3 fruit fly cellular contexts compared by ENCODE assay signal in genomic region chr2L:715489-715849, dm6.
TF ChIP-seq lines count a peak whose summit lies in the region.

No protein-coding gene starts in this region.

TF ChIP-seq in whole organism, embryonic, 481 proteins besides CTCF, POLR2A, EP300 and RAD21 (continued from another document and continues in another):
- TF ChIP-seq cwo (GFP tag; optimal IDR thresholded peaks at IDR 0.05; lab: Kevin White, UChicago) (peak; percentile 54), unc-4 (GFP tag; IDR thresholded peaks at IDR 0.05; lab: Robert Waterston, UW; ENCODE audit: partially characterized antibody) (no peak), vvl (GFP tag; IDR thresholded peaks at IDR 0.05; lab: Robert Waterston, UW) (peak; percentile 94), wdn (GFP tag; IDR thresholded peaks at IDR 0.05; lab: Robert Waterston, UW) (peak; percentile 46; the same call in 1 of the 2 replicates), CG1024 (GFP tag; IDR thresholded peaks at IDR 0.05; lab: Robert Waterston, UW) (peak; percentile 66; the same call in 1 of the 2 replicates), z (GFP tag; IDR thresholded peaks at IDR 0.05; lab: Robert Waterston, UW) (no peak), CG6272 (GFP tag; IDR thresholded peaks at IDR 0.05; lab: Robert Waterston, UW) (peak; percentile 72), p53 (GFP tag; optimal IDR thresholded peaks at IDR 0.05; lab: Kevin White, UChicago) (no peak), PHDP (tag; optimal IDR thresholded peaks at IDR 0.05; lab: Kevin White, UChicago) (peak; percentile 86), CG12942 (GFP tag; optimal IDR thresholded peaks at IDR 0.05; lab: Kevin White, UChicago) (peak; percentile 76), sr (GFP tag; IDR thresholded peaks at IDR 0.05; lab: Robert Waterston, UW) (0 out of 3 replicates have a peak, but pooled peaks have one; percentile 47), gro (GFP tag; optimal IDR thresholded peaks at IDR 0.05; lab: Kevin White, UChicago) (no peak), so (GFP tag; IDR thresholded peaks at IDR 0.05; lab: Robert Waterston, UW) (peak; percentile 75; the same call in 1 of the 3 replicates), corto (GFP tag; optimal IDR thresholded peaks at IDR 0.05; lab: Kevin White, UChicago) (peak; percentile 94), CG11398 (GFP tag; optimal IDR thresholded peaks at IDR 0.05; lab: Kevin White, UChicago) (peak; percentile 79), sens-2 (GFP tag; IDR thresholded peaks at IDR 0.05; lab: Robert Waterston, UW) (peak; percentile 80), amos (GFP tag; IDR thresholded peaks at IDR 0.05; lab: Robert Waterston, UW; ENCODE audit: partially characterized antibody) (no peak), CG6854 (GFP tag; optimal IDR thresholded peaks at IDR 0.05; lab: Kevin White, UChicago) (no peak), Dref (GFP tag; IDR thresholded peaks at IDR 0.05; lab: Robert Waterston, UW) (no peak), HmgD (GFP tag; optimal IDR thresholded peaks at IDR 0.05; lab: Kevin White, UChicago) (peak; percentile 69), Poxn (GFP tag; IDR thresholded peaks at IDR 0.05; lab: Robert Waterston, UW) (no peak), ranshi (GFP tag; IDR thresholded peaks at IDR 0.05; lab: Robert Waterston, UW) (peak; percentile 85), exex (tag; optimal IDR thresholded peaks at IDR 0.05; lab: Kevin White, UChicago) (no peak), HLHmδ (GFP tag; optimal IDR thresholded peaks at IDR 0.05; lab: Kevin White, UChicago) (no peak), pan (optimal IDR thresholded peaks at IDR 0.05; lab: Kevin White, UChicago) (no peak), pan (GFP tag; optimal IDR thresholded peaks at IDR 0.05 in 1 of 2, IDR thresholded peaks at IDR 0.05 in 1 of 2) (peak in 1 of 2 experiments; percentile 87), CG2199 (GFP tag; IDR thresholded peaks at IDR 0.05; lab: Robert Waterston, UW) (peak; percentile 84), CG16815 (GFP tag; optimal IDR thresholded peaks at IDR 0.05; lab: Kevin White, UChicago) (peak; percentile 86), Dll (GFP tag; IDR thresholded peaks at IDR 0.05; lab: Robert Waterston, UW; ENCODE audit: partially characterized antibody) (no peak), CG7987 (GFP tag; optimal IDR thresholded peaks at IDR 0.05; lab: Kevin White, UChicago) (peak; percentile 31), Bteb2 (GFP tag; optimal IDR thresholded peaks at IDR 0.05; lab: Kevin White, UChicago) (peak; percentile 43), dm (GFP tag; optimal IDR thresholded peaks at IDR 0.05; lab: Kevin White, UChicago) (peak; percentile 69), bbx (GFP tag; IDR thresholded peaks at IDR 0.05; lab: Robert Waterston, UW; ENCODE audit: partially characterized antibody) (no peak), bowl (GFP tag; IDR thresholded peaks at IDR 0.05; lab: Robert Waterston, UW) (peak; percentile 67; the same call in 1 of the 2 replicates), nmo (GFP tag; optimal IDR thresholded peaks at IDR 0.05; lab: Kevin White, UChicago) (peak; percentile 91), toy (GFP tag; IDR thresholded peaks at IDR 0.05; lab: Robert Waterston, UW) (no peak), odd (GFP tag; optimal IDR thresholded peaks at IDR 0.05; lab: Kevin White, UChicago) (peak; percentile 71), CG17829 (tag; optimal IDR thresholded peaks at IDR 0.05; lab: Kevin White, UChicago) (peak; percentile 89), fd64A (GFP tag; optimal IDR thresholded peaks at IDR 0.05; lab: Kevin White, UChicago) (peak; percentile 69), CG17612 (GFP tag; IDR thresholded peaks at IDR 0.05; lab: Robert Waterston, UW) (peak; percentile 60; the same call in 1 of the 2 replicates), tll (GFP tag; optimal IDR thresholded peaks at IDR 0.05; lab: Kevin White, UChicago) (no peak), da (GFP tag; optimal IDR thresholded peaks at IDR 0.05; lab: Kevin White, UChicago) (peak; percentile 59), Asciz (GFP tag; optimal IDR thresholded peaks at IDR 0.05; lab: Kevin White, UChicago) (peak; percentile 85)

TF ChIP-seq in whole organism, prepupa, 60 proteins besides CTCF, POLR2A, EP300 and RAD21 (continued from another document):
- peak; percentile 95 for TF ChIP-seq CG11294 (GFP tag; IDR thresholded peaks at IDR 0.05; lab: Robert Waterston, UW)
- TF ChIP-seq CG31627 (GFP tag; optimal IDR thresholded peaks at IDR 0.05; lab: Kevin White, UChicago), result peak; percentile 99
- peak; percentile 99 for TF ChIP-seq lz (GFP tag; optimal IDR thresholded peaks at IDR 0.05; lab: Kevin White, UChicago)
- peak; percentile 99 for TF ChIP-seq esn (GFP tag; optimal IDR thresholded peaks at IDR 0.05; lab: Kevin White, UChicago)
- peak; percentile 13 for TF ChIP-seq fkh (GFP tag; optimal IDR thresholded peaks at IDR 0.05; lab: Kevin White, UChicago)
- TF ChIP-seq CG10631 (GFP tag; optimal IDR thresholded peaks at IDR 0.05; lab: Kevin White, UChicago), result peak; percentile 98
- peak; percentile 84 for TF ChIP-seq CG16779 (tag; optimal IDR thresholded peaks at IDR 0.05; lab: Kevin White, UChicago)
- peak; percentile 95 for TF ChIP-seq CG6163 (GFP tag; IDR thresholded peaks at IDR 0.05; lab: Robert Waterston, UW)
- peak; percentile 98 for TF ChIP-seq net (GFP tag; optimal IDR thresholded peaks at IDR 0.05; lab: Kevin White, UChicago)
- TF ChIP-seq achi (GFP tag; optimal IDR thresholded peaks at IDR 0.05; lab: Kevin White, UChicago), result peak; percentile 98
- TF ChIP-seq vri (GFP tag; optimal IDR thresholded peaks at IDR 0.05; lab: Kevin White, UChicago), result peak; percentile 97
- peak; percentile 92 for TF ChIP-seq fd85E (GFP tag; optimal IDR thresholded peaks at IDR 0.05; lab: Kevin White, UChicago)
- peak; percentile 96 for TF ChIP-seq eg (GFP tag; IDR thresholded peaks at IDR 0.05; lab: Robert Waterston, UW)
- TF ChIP-seq CG3032 (tag; optimal IDR thresholded peaks at IDR 0.05; lab: Kevin White, UChicago), result peak; percentile 96
- peak; percentile 99 for TF ChIP-seq Lpt (GFP tag; optimal IDR thresholded peaks at IDR 0.05; lab: Kevin White, UChicago)
- peak; percentile 100 for TF ChIP-seq Eip78C (GFP tag; lab: Kevin White, UChicago)
- TF ChIP-seq topi (GFP tag; optimal IDR thresholded peaks at IDR 0.05; lab: Kevin White, UChicago), result peak; percentile 99
- TF ChIP-seq CG11762 (GFP tag; optimal IDR thresholded peaks at IDR 0.05; lab: Kevin White, UChicago; ENCODE audit: insufficient read depth), result peak; percentile 98
- TF ChIP-seq Gug (GFP tag; IDR thresholded peaks at IDR 0.05; lab: Robert Waterston, UW), result peak; percentile 94
- peak; percentile 98 for TF ChIP-seq OdsH (GFP tag; optimal IDR thresholded peaks at IDR 0.05; lab: Kevin White, UChicago)
- peak; percentile 99 for TF ChIP-seq CG7368 (GFP tag; optimal IDR thresholded peaks at IDR 0.05; lab: Kevin White, UChicago)
- peak; percentile 97 for TF ChIP-seq Ets21C (GFP tag; optimal IDR thresholded peaks at IDR 0.05; lab: Kevin White, UChicago)
- peak; percentile 99 for TF ChIP-seq CG32006 (GFP tag; optimal IDR thresholded peaks at IDR 0.05; lab: Kevin White, UChicago)
- TF ChIP-seq Eip93F (GFP tag; optimal IDR thresholded peaks at IDR 0.05; lab: Kevin White, UChicago), result peak; percentile 94
- peak; percentile 98 for TF ChIP-seq CG6792 (GFP tag; optimal IDR thresholded peaks at IDR 0.05; lab: Kevin White, UChicago)
- peak; percentile 96 for TF ChIP-seq CG11902 (GFP tag; optimal IDR thresholded peaks at IDR 0.05; lab: Kevin White, UChicago)
- TF ChIP-seq fd59A (GFP tag; optimal IDR thresholded peaks at IDR 0.05; lab: Kevin White, UChicago), result peak; percentile 96
- TF ChIP-seq CG4318 (GFP tag; optimal IDR thresholded peaks at IDR 0.05; lab: Kevin White, UChicago), result peak; percentile 97
- peak; percentile 94 for TF ChIP-seq dsx (GFP tag; optimal IDR thresholded peaks at IDR 0.05; lab: Kevin White, UChicago; ENCODE audit: poor library complexity, severe bottlenecking)
- TF ChIP-seq CG10669 (GFP tag; optimal IDR thresholded peaks at IDR 0.05; lab: Kevin White, UChicago), result peak; percentile 98
- peak; percentile 97 for TF ChIP-seq CG6276 (GFP tag; optimal IDR thresholded peaks at IDR 0.05; lab: Kevin White, UChicago)
- TF ChIP-seq Eip75B (GFP tag; optimal IDR thresholded peaks at IDR 0.05; lab: Kevin White, UChicago), result peak; percentile 94
- TF ChIP-seq Met (GFP tag; optimal IDR thresholded peaks at IDR 0.05; lab: Kevin White, UChicago), result peak; percentile 99
- TF ChIP-seq Sox15 (GFP tag; optimal IDR thresholded peaks at IDR 0.05; lab: Kevin White, UChicago), result peak; percentile 96
- peak; percentile 99 for TF ChIP-seq pdm3 (GFP tag; optimal IDR thresholded peaks at IDR 0.05; lab: Kevin White, UChicago)
- TF ChIP-seq CG8632 (GFP tag; optimal IDR thresholded peaks at IDR 0.05; lab: Kevin White, UChicago), result peak; percentile 97
TF ChIP-seq in whole organism, prepupa: peak in this region for 60.

TF ChIP-seq in whole organism, wandering third instar larva, 38 proteins besides CTCF, POLR2A, EP300 and RAD21 (continued from another document):
- TF ChIP-seq lola (GFP tag; optimal IDR thresholded peaks at IDR 0.05; lab: Kevin White, UChicago) (no peak), foxo (GFP tag; optimal IDR thresholded peaks at IDR 0.05; lab: Kevin White, UChicago) (peak; percentile 74 to 97), Dif (GFP tag; optimal IDR thresholded peaks at IDR 0.05; lab: Kevin White, UChicago; ENCODE audit: partially characterized antibody) (no peak), psq (GFP tag; optimal IDR thresholded peaks at IDR 0.05; lab: Kevin White, UChicago) (peak; percentile 96), Jra (GFP tag; optimal IDR thresholded peaks at IDR 0.05; lab: Kevin White, UChicago) (peak; percentile 83), Myc (optimal IDR thresholded peaks at IDR 0.05; lab: Kevin White, UChicago) (no peak), woc (GFP tag; optimal IDR thresholded peaks at IDR 0.05; lab: Kevin White, UChicago) (peak; percentile 99), Dfd (GFP tag; optimal IDR thresholded peaks at IDR 0.05; lab: Kevin White, UChicago) (no peak)
